Worm (Caenorhabditis elegans) whole organism, L4 larva: ENCODE results near the gene acox-1.5.

Source experiments
- F26F4.8 ChIP-seq: fragments of 200-800 bp; sonication (Bioruptor generic); conservative IDR thresholded peaks from 2 replicates; pipeline ENCODE4 v1.3.6; 2022; ENCODE audit warnings: missing genetic modification characterization, missing compliant biosample characterization
- F49E8.2 ChIP-seq: sonication (generic microtip); optimal IDR thresholded peaks from 2 replicates; lab custom pipeline; 2016; ENCODE audit warnings: missing compliant biosample characterization, mild to moderate bottlenecking, missing genetic modification characterization, borderline replicate concordance
- T26A8.4 ChIP-seq: fragments of 200-800 bp; sonication (Bioruptor generic); IDR thresholded peaks from 2 replicates; pipeline ENCODE4 v1.3.6; 2022; ENCODE audit warnings: missing genetic modification characterization, missing compliant biosample characterization
- ZK337.2 ChIP-seq: fragments of 200-800 bp; sonication (Bioruptor generic); IDR thresholded peaks from 2 replicates; pipeline ENCODE4 v1.3.6; 2022; ENCODE audit warnings: missing genetic modification reagents, missing genetic modification characterization, missing compliant biosample characterization
- aha-1 ChIP-seq: fragments of 150-350 bp; peaks from one replicate; lab custom pipeline; 2014; ENCODE audit warnings: missing biosample characterization, missing genetic modification characterization
- arid-1 ChIP-seq: fragments of 200-800 bp; sonication (Bioruptor generic); conservative IDR thresholded peaks from 2 replicates; pipeline ENCODE4 v1.3.6; 2022; ENCODE audit warnings: missing genetic modification reagents, missing genetic modification characterization, missing compliant biosample characterization
- ceh-20 ChIP-seq: fragments of 200-800 bp; sonication (Bioruptor generic); IDR thresholded peaks from 2 replicates; pipeline ENCODE4 v1.3.6; 2022; ENCODE audit warnings: missing genetic modification reagents, missing genetic modification characterization, missing compliant biosample characterization
- ces-1 ChIP-seq: fragments of 150-350 bp; sonication (generic microtip); optimal IDR thresholded peaks from 4 replicates; lab custom pipeline; 2014; ENCODE audit warnings: missing biosample characterization, missing genetic modification reagents, missing genetic modification characterization
- ctbp-1 ChIP-seq: fragments of 200-800 bp; sonication (Bioruptor generic); IDR thresholded peaks from 2 replicates; pipeline ENCODE4 v1.3.6; 2022; ENCODE audit warnings: missing genetic modification reagents, missing genetic modification characterization, missing compliant biosample characterization
- daf-8 ChIP-seq: fragments of 200-800 bp; sonication (Bioruptor generic); IDR thresholded peaks from 2 replicates; pipeline ENCODE4 v1.3.6; 2022; ENCODE audit warnings: missing genetic modification characterization, missing compliant biosample characterization
- dpl-1 ChIP-seq: fragments of 150-350 bp; optimal IDR thresholded peaks from 2 replicates; lab custom pipeline; 2014; ENCODE audit warnings: missing biosample characterization, missing genetic modification reagents, missing genetic modification characterization
- duxl-1 ChIP-seq: sonication (generic microtip); optimal IDR thresholded peaks from 2 replicates; lab custom pipeline; 2016; ENCODE audit warnings: mild to moderate bottlenecking, missing genetic modification characterization, moderate library complexity, missing compliant biosample characterization; ENCODE audit not compliant: poor library complexity
- dve-1 ChIP-seq: sonication (generic microtip); optimal IDR thresholded peaks from 2 replicates; lab custom pipeline; 2017; ENCODE audit warnings: antibody characterized with exemption, mild to moderate bottlenecking, missing genetic modification characterization, missing compliant biosample characterization; ENCODE audit not compliant: insufficient read depth
- fos-1 ChIP-seq: fragments of 150-350 bp; optimal IDR thresholded peaks from 2 replicates; lab custom pipeline; 2014; ENCODE audit warnings: missing biosample characterization, missing genetic modification characterization
- hlh-30 ChIP-seq: sonication (generic microtip); optimal IDR thresholded peaks from 2 replicates; lab custom pipeline; 2017; ENCODE audit warnings: antibody characterized with exemption, mild to moderate bottlenecking, missing genetic modification characterization, missing compliant biosample characterization; ENCODE audit not compliant: insufficient read depth
- hmg-1.1 ChIP-seq: fragments of 200-800 bp; sonication (Bioruptor generic); IDR thresholded peaks from 2 replicates; pipeline ENCODE4 v1.3.6; 2022; ENCODE audit warnings: missing genetic modification reagents, missing genetic modification characterization, missing compliant biosample characterization
- jun-1 ChIP-seq: fragments of 150-350 bp; optimal IDR thresholded peaks from 2 replicates; lab custom pipeline; 2014; ENCODE audit warnings: missing biosample characterization, missing genetic modification reagents, missing genetic modification characterization
- lin-15B ChIP-seq: fragments of 150-350 bp; sonication (generic microtip); optimal IDR thresholded peaks from 3 replicates; lab custom pipeline; 2014; ENCODE audit warnings: missing biosample characterization, missing genetic modification characterization
- lin-29 ChIP-seq: fragments of 200-800 bp; sonication (Bioruptor generic); IDR thresholded peaks from 2 replicates; pipeline ENCODE4 v1.3.6; 2022; ENCODE audit warnings: missing genetic modification reagents, missing genetic modification characterization, missing compliant biosample characterization
- lin-38 ChIP-seq: fragments of 200-800 bp; sonication (Bioruptor generic); IDR thresholded peaks from 2 replicates; pipeline ENCODE4 v1.3.6; 2022; ENCODE audit warnings: missing genetic modification reagents, missing genetic modification characterization, missing compliant biosample characterization
- lin-39 ChIP-seq: fragments of 150-350 bp; optimal IDR thresholded peaks from 2 replicates; lab custom pipeline; 2014; ENCODE audit warnings: missing biosample characterization, missing genetic modification reagents, missing genetic modification characterization
- lir-3 ChIP-seq: sonication (generic microtip); optimal IDR thresholded peaks from 2 replicates; lab custom pipeline; 2016; ENCODE audit warnings: mild to moderate bottlenecking, missing genetic modification characterization, missing compliant biosample characterization
- lsy-2 ChIP-seq, 2 experiments: fragments of 150-350 bp in 1 of 2; sonication (generic microtip) in 1 of 2; optimal IDR thresholded peaks; 2 replicates each; lab custom pipeline; 2014 to 2017; ENCODE audit warnings: missing biosample characterization in 2 of 2, missing genetic modification characterization in 2 of 2
- madf-5 ChIP-seq, 2 experiments: fragments of 200-800 bp; sonication (Bioruptor generic); IDR thresholded peaks; 2 replicates each; pipeline ENCODE4 v1.3.6; 2022; ENCODE audit warnings: missing compliant biosample characterization in 2 of 2, missing genetic modification characterization in 2 of 2
- madf-9 ChIP-seq: fragments of 200-800 bp; sonication (Bioruptor generic); conservative IDR thresholded peaks from 2 replicates; pipeline ENCODE4 v1.3.6; 2022; ENCODE audit warnings: missing genetic modification reagents, missing genetic modification characterization, missing compliant biosample characterization
- mdl-1 ChIP-seq, 2 experiments: fragments of 150-350 bp in 1 of 2; sonication (generic microtip) in 1 of 2; optimal IDR thresholded peaks; 2 replicates each; lab custom pipeline; 2014 to 2017; ENCODE audit warnings: missing biosample characterization in 2 of 2, missing genetic modification characterization in 2 of 2
- mep-1 ChIP-seq: fragments of 150-350 bp; sonication (generic microtip); optimal IDR thresholded peaks from 3 replicates; lab custom pipeline; 2014; ENCODE audit warnings: missing biosample characterization, missing genetic modification characterization
- mes-2 ChIP-seq: sonication (generic microtip); optimal IDR thresholded peaks from 2 replicates; lab custom pipeline; 2016; ENCODE audit warnings: missing genotype, mild to moderate bottlenecking, missing genetic modification characterization, missing compliant biosample characterization; ENCODE audit not compliant: poor library complexity, severe bottlenecking
- nhr-111 ChIP-seq: fragments of 200-800 bp; sonication (Bioruptor generic); optimal IDR thresholded peaks from 2 replicates; lab custom pipeline; 2018; ENCODE audit warnings: mild to moderate bottlenecking, missing genetic modification characterization, missing compliant biosample characterization
- nhr-237 ChIP-seq: sonication (generic microtip); optimal IDR thresholded peaks from 2 replicates; lab custom pipeline; 2017; ENCODE audit warnings: missing biosample characterization, missing genetic modification characterization
- nhr-25 ChIP-seq: sonication (generic microtip); optimal IDR thresholded peaks from 2 replicates; lab custom pipeline; 2017; ENCODE audit warnings: missing genetic modification characterization, mild to moderate bottlenecking, missing compliant biosample characterization, antibody characterized with exemption, moderate library complexity, borderline replicate concordance; ENCODE audit not compliant: insufficient read depth
- nhr-28 ChIP-seq: fragments of 150-350 bp; optimal IDR thresholded peaks from 2 replicates; lab custom pipeline; 2014; ENCODE audit warnings: missing biosample characterization, missing genetic modification characterization
- nhr-41 ChIP-seq: fragments of 200-800 bp; sonication (Bioruptor generic); IDR thresholded peaks from 2 replicates; pipeline ENCODE4 v1.3.6; 2022; ENCODE audit warnings: missing genetic modification reagents, missing genetic modification characterization, missing compliant biosample characterization
- nhr-48 ChIP-seq: sonication (generic microtip); optimal IDR thresholded peaks from 2 replicates; lab custom pipeline; 2016; ENCODE audit warnings: mild to moderate bottlenecking, missing genetic modification characterization, missing compliant biosample characterization
- nhr-6 ChIP-seq: fragments of 150-350 bp; optimal IDR thresholded peaks from 2 replicates; lab custom pipeline; 2014; ENCODE audit warnings: missing biosample characterization, missing genetic modification characterization
- nhr-76 ChIP-seq: fragments of 150-350 bp; optimal IDR thresholded peaks from 2 replicates; lab custom pipeline; 2014; ENCODE audit warnings: missing biosample characterization, missing genetic modification characterization
- nhr-77 ChIP-seq: fragments of 150-350 bp; optimal IDR thresholded peaks from 2 replicates; lab custom pipeline; 2014; ENCODE audit warnings: missing biosample characterization, missing genetic modification characterization
- pha-4 ChIP-seq, 2 experiments: fragments of 150-350 bp in 1 of 2; fragments of 200-800 bp in 1 of 2; sonication (Bioruptor generic) in 1 of 2; IDR thresholded peaks in 1 of 2; optimal IDR thresholded peaks in 1 of 2; 2 replicates each; pipeline versions ENCODE4 v1.3.6 to Lab custom; 2014 to 2022; ENCODE audit warnings: missing genetic modification characterization in 2 of 2, missing genetic modification reagents in 2 of 2, missing biosample characterization in 1 of 2, missing compliant biosample characterization in 1 of 2
- php-3 ChIP-seq: fragments of 200-800 bp; sonication (Bioruptor generic); IDR thresholded peaks from 2 replicates; pipeline ENCODE4 v1.3.6; 2022; ENCODE audit warnings: missing genetic modification reagents, missing genetic modification characterization, missing compliant biosample characterization
- saeg-2 ChIP-seq: fragments of 200-800 bp; sonication (Bioruptor generic); IDR thresholded peaks from 2 replicates; pipeline ENCODE4 v1.3.6; 2022; ENCODE audit warnings: missing genetic modification reagents, missing genetic modification characterization, missing compliant biosample characterization
- set-16 ChIP-seq: fragments of 200-800 bp; sonication (Bioruptor generic); IDR thresholded peaks from 2 replicates; pipeline ENCODE4 v1.3.6; 2022; ENCODE audit warnings: missing genetic modification reagents, missing genetic modification characterization, missing compliant biosample characterization
- skn-1 ChIP-seq: fragments of 150-350 bp; optimal IDR thresholded peaks from 2 replicates; lab custom pipeline; 2014; ENCODE audit warnings: missing biosample characterization, missing genetic modification characterization
- spr-3 ChIP-seq: fragments of 200-800 bp; sonication (Bioruptor generic); optimal IDR thresholded peaks from 2 replicates; lab custom pipeline; 2018; ENCODE audit warnings: mild to moderate bottlenecking, missing genetic modification characterization, missing compliant biosample characterization
- unc-39 ChIP-seq: sonication (generic microtip); optimal IDR thresholded peaks from 2 replicates; lab custom pipeline; 2017; ENCODE audit warnings: missing biosample characterization, missing genetic modification characterization
- unc-62 ChIP-seq, 3 experiments: fragments of 150-350 bp in 1 of 3; sonication (generic microtip); optimal IDR thresholded peaks in 2 of 3; peaks in 1 of 3; 1 replicate in 1 of 3; 2 replicates in 2 of 3; lab custom pipeline; 2014 to 2017; ENCODE audit warnings: missing biosample characterization in 3 of 3, missing genetic modification characterization in 3 of 3, missing genetic modification reagents in 3 of 3, missing genotype in 1 of 3
- zfp-2 ChIP-seq: sonication (generic microtip); optimal IDR thresholded peaks from 2 replicates; lab custom pipeline; 2016; ENCODE audit warnings: mild to moderate bottlenecking, missing genetic modification characterization, missing compliant biosample characterization
- zfp-3 ChIP-seq: fragments of 200-800 bp; sonication (Bioruptor generic); conservative IDR thresholded peaks from 2 replicates; pipeline ENCODE4 v1.3.6; 2022; ENCODE audit warnings: missing genetic modification reagents, missing genetic modification characterization, missing compliant biosample characterization
- zip-2 ChIP-seq: fragments of 150-350 bp; optimal IDR thresholded peaks from 2 replicates; lab custom pipeline; 2014; ENCODE audit warnings: missing biosample characterization, missing genetic modification characterization

Gene acox-1.5

DNA sequence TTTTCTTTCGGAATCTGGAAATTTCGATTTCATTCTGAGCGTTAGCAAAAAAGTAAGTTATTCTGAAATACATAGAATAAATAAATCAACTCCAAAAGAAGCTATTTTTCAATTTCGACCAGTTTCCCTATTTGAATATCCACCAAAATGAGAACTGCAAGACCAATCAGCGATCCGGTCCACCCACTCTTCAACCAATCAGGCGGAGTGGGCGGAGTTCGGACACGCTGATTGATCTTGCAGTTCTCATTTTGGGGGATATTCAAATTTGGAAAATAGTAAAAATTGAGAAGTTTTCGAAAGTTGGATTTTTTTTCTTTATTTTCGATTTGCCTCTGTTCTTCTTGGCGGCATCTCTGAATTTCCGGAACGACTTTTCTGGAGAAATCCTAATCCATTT, 21.1 kb downstream of the acox-1.5 start:
- TF ChIP-seq zfp-3 (GFP tag; lab: Robert Waterston, UW), result no peak
- no peak for TF ChIP-seq spr-3 (GFP tag; lab: Kevin White, UChicago)
- no peak for TF ChIP-seq duxl-1 (tag; lab: Kevin White, UChicago)
- TF ChIP-seq zfp-2 (tag; lab: Kevin White, UChicago), result no peak
- TF ChIP-seq lin-29 (GFP tag; lab: Robert Waterston, UW), result no peak
- TF ChIP-seq ctbp-1 (GFP tag; lab: Robert Waterston, UW), result no peak
- no peak for TF ChIP-seq madf-9 (GFP tag; lab: Robert Waterston, UW)
- TF ChIP-seq lsy-2 (tag; optimal IDR thresholded peaks at IDR 0.05; lab: Kevin White, UChicago), result peak in 1 of 2 experiments; percentile 54
- TF ChIP-seq hlh-30 (tag; lab: Kevin White, UChicago), result no peak
- peak; percentile 13 for TF ChIP-seq mes-2 (tag; lab: Kevin White, UChicago)
- TF ChIP-seq F49E8.2 (tag; lab: Kevin White, UChicago), result no peak
- no peak for TF ChIP-seq mdl-1 (tag; optimal IDR thresholded peaks at IDR 0.05; lab: Kevin White, UChicago)
- no peak for TF ChIP-seq nhr-237 (tag; lab: Kevin White, UChicago)
- no peak for TF ChIP-seq aha-1 (tag; lab: Kevin White, UChicago)
- no peak for TF ChIP-seq dve-1
- TF ChIP-seq ZK337.2 (GFP tag; lab: Robert Waterston, UW), result no peak
- TF ChIP-seq unc-62 (GFP tag; optimal IDR thresholded peaks at IDR 0.05 in 1 of 2; lab: Kevin White, UChicago), result no peak
- TF ChIP-seq unc-62 (tag; optimal IDR thresholded peaks at IDR 0.05; lab: Kevin White, UChicago), result no peak
- no peak for TF ChIP-seq pha-4 (GFP tag; IDR thresholded peaks at IDR 0.05; lab: Robert Waterston, UW)
- TF ChIP-seq pha-4 (tag; optimal IDR thresholded peaks at IDR 0.05; lab: Kevin White, UChicago), result no peak
- TF ChIP-seq hmg-1.1 (GFP tag; lab: Robert Waterston, UW), result no peak
- TF ChIP-seq lin-38 (GFP tag; lab: Robert Waterston, UW), result peak; percentile 42; the same call in 1 of the 2 replicates
- TF ChIP-seq lin-39 (tag; lab: Kevin White, UChicago), result no peak
- no peak for TF ChIP-seq daf-8 (GFP tag; lab: Robert Waterston, UW)
- TF ChIP-seq dpl-1 (GFP tag; lab: Kevin White, UChicago), result peak; percentile 85
- TF ChIP-seq arid-1 (GFP tag; lab: Robert Waterston, UW), result no peak
- TF ChIP-seq T26A8.4 (GFP tag; lab: Robert Waterston, UW), result peak; percentile 21; the same call in 1 of the 2 replicates
- TF ChIP-seq F26F4.8 (GFP tag; lab: Robert Waterston, UW), result no peak
- no peak for TF ChIP-seq set-16 (GFP tag; lab: Robert Waterston, UW)
- TF ChIP-seq madf-5 (GFP tag; IDR thresholded peaks at IDR 0.05; lab: Robert Waterston, UW), result no peak
- TF ChIP-seq jun-1 (tag; lab: Kevin White, UChicago), result no peak
- no peak for TF ChIP-seq ceh-20 (GFP tag; lab: Robert Waterston, UW)
- no peak for TF ChIP-seq nhr-25 (tag; lab: Kevin White, UChicago)
- TF ChIP-seq nhr-77 (tag; lab: Kevin White, UChicago), result no peak
- TF ChIP-seq mep-1 (tag; lab: Kevin White, UChicago), result no peak

DNA sequence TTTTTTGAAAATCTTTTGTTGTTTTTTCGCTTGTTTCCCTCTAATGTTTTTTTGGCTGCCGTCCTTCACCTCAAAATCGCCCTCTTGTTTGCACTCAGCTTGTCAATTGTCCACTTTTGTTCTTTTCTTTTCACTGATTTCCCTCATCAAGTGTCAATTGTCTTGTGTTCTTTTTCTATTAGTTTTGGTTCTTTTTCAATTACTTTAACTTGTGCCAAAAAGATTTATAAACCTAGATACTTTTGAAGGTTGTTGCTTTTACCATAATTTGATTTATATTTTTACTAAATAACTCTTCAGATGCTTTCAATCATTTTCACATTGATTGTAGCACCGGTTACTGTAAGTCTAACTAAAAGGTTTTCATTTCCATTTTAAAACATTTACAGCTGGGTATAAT, 23.5 kb downstream of the acox-1.5 start, which contains the start of gene C48B4.13:
TSS of gene C48B4.13 (plus strand) at position 301 of the 400 bp plus-strand sequence.
- TF ChIP-seq ces-1 (GFP tag; lab: Kevin White, UChicago) (no peak), nhr-6 (no peak), daf-8 (GFP tag; lab: Robert Waterston, UW) (no peak), zfp-2 (tag; lab: Kevin White, UChicago) (no peak), saeg-2 (GFP tag; lab: Robert Waterston, UW) (no peak), fos-1 (tag; lab: Kevin White, UChicago) (no peak), zip-2 (no peak), nhr-41 (GFP tag; lab: Robert Waterston, UW) (no peak), unc-39 (tag; lab: Kevin White, UChicago) (no peak), nhr-28 (tag; lab: Kevin White, UChicago) (no peak), php-3 (GFP tag; lab: Robert Waterston, UW) (no peak), ctbp-1 (GFP tag; lab: Robert Waterston, UW) (no peak), skn-1 (no peak), dve-1 (no peak), nhr-237 (tag; lab: Kevin White, UChicago) (no peak), nhr-76 (tag; lab: Kevin White, UChicago) (no peak), nhr-48 (no peak), lin-15B (tag; lab: Kevin White, UChicago) (no peak), lir-3 (tag; lab: Kevin White, UChicago) (no peak), nhr-111 (GFP tag; lab: Kevin White, UChicago) (no peak)
